Worm (Caenorhabditis elegans) whole organism, L2 larva: ENCODE measurements around the gene cyn-11.

Experiments
- C34F6.9 ChIP-seq: fragments of 150-350 bp; optimal IDR thresholded peaks from 2 replicates; lab custom pipeline; 2014; ENCODE audit warnings: missing biosample characterization, missing genetic modification characterization
- F13H6.1 ChIP-seq: sonication (generic microtip); optimal IDR thresholded peaks from 2 replicates; lab custom pipeline; 2016; ENCODE audit warnings: missing genetic modification characterization, missing compliant biosample characterization
- R02D3.7 ChIP-seq: fragments of 150-350 bp; optimal IDR thresholded peaks from 2 replicates; lab custom pipeline; 2014; ENCODE audit warnings: missing biosample characterization, missing genetic modification characterization
- Y55F3AM.14 ChIP-seq: fragments of 200-800 bp; sonication (Bioruptor generic); optimal IDR thresholded peaks from 2 replicates; lab custom pipeline; 2018; ENCODE audit warnings: mild to moderate bottlenecking, missing genetic modification characterization, missing compliant biosample characterization
- ZK546.5 ChIP-seq: sonication (generic microtip); optimal IDR thresholded peaks from 2 replicates; lab custom pipeline; 2017; ENCODE audit warnings: missing biosample characterization, missing genetic modification characterization
- aly-2 ChIP-seq: fragments of 150-350 bp; optimal IDR thresholded peaks from 2 replicates; lab custom pipeline; 2014; ENCODE audit warnings: missing biosample characterization, missing genetic modification characterization
- ama-1 ChIP-seq: fragments of 150-350 bp; optimal IDR thresholded peaks from 2 replicates; lab custom pipeline; 2018; ENCODE audit warnings: inconsistent platforms
- blmp-1 ChIP-seq: sonication (generic microtip); optimal IDR thresholded peaks from 2 replicates; lab custom pipeline; 2017; ENCODE audit warnings: missing genetic modification characterization, mild to moderate bottlenecking, missing compliant biosample characterization, antibody characterized with exemption, moderate library complexity; ENCODE audit not compliant: insufficient read depth
- ceh-16 ChIP-seq: fragments of 150-350 bp; optimal IDR thresholded peaks from 2 replicates; lab custom pipeline; 2014; ENCODE audit warnings: missing biosample characterization, missing genetic modification characterization
- ceh-82 ChIP-seq: fragments of 150-350 bp; optimal IDR thresholded peaks from 2 replicates; lab custom pipeline; 2014; ENCODE audit warnings: missing biosample characterization, missing genetic modification characterization
- crh-2 ChIP-seq: sonication (generic microtip); optimal IDR thresholded peaks from 2 replicates; lab custom pipeline; 2017; ENCODE audit warnings: missing biosample characterization, missing genetic modification characterization
- dmd-4 ChIP-seq: sonication (generic microtip); optimal IDR thresholded peaks from 2 replicates; lab custom pipeline; 2017; ENCODE audit warnings: missing biosample characterization, missing genetic modification characterization
- egl-27 ChIP-seq: sonication (generic microtip); optimal IDR thresholded peaks from 3 replicates; lab custom pipeline; 2017; ENCODE audit warnings: missing biosample characterization, missing genetic modification reagents, missing genetic modification characterization
- elt-1 ChIP-seq: fragments of 150-350 bp; optimal IDR thresholded peaks from 2 replicates; lab custom pipeline; 2014; ENCODE audit warnings: missing biosample characterization, missing genetic modification characterization
- elt-3 ChIP-seq: sonication (generic microtip); optimal IDR thresholded peaks from 2 replicates; lab custom pipeline; 2017; ENCODE audit warnings: missing biosample characterization, missing genetic modification characterization
- fos-1 ChIP-seq: fragments of 150-350 bp; optimal IDR thresholded peaks from 2 replicates; lab custom pipeline; 2014; ENCODE audit warnings: missing biosample characterization, missing genetic modification characterization
- gmeb-1 ChIP-seq: fragments of 150-350 bp; optimal IDR thresholded peaks from 2 replicates; lab custom pipeline; 2014; ENCODE audit warnings: missing biosample characterization, missing genetic modification characterization
- lin-11 ChIP-seq: fragments of 150-350 bp; sonication (generic microtip); optimal IDR thresholded peaks from 2 replicates; lab custom pipeline; 2014; ENCODE audit warnings: missing biosample characterization, missing genetic modification characterization, inconsistent platforms, mixed read lengths
- lin-13 ChIP-seq: fragments of 150-350 bp; optimal IDR thresholded peaks from 2 replicates; lab custom pipeline; 2014; ENCODE audit warnings: missing biosample characterization, missing genetic modification reagents, missing genetic modification characterization
- lin-39 ChIP-seq: fragments of 150-350 bp; optimal IDR thresholded peaks from 2 replicates; lab custom pipeline; 2014; ENCODE audit warnings: missing biosample characterization, missing genetic modification reagents, missing genetic modification characterization
- lsy-2 ChIP-seq, 2 experiments: fragments of 150-350 bp in 1 of 2; sonication (generic microtip) in 1 of 2; optimal IDR thresholded peaks; 2 replicates each; lab custom pipeline; 2014 to 2017; ENCODE audit warnings: missing biosample characterization in 2 of 2, missing genetic modification characterization in 2 of 2
- mab-5 ChIP-seq: fragments of 150-350 bp; optimal IDR thresholded peaks from 2 replicates; lab custom pipeline; 2014; ENCODE audit warnings: missing biosample characterization, missing genetic modification characterization
- mbf-1 ChIP-seq: sonication (generic microtip); optimal IDR thresholded peaks from 2 replicates; lab custom pipeline; 2017; ENCODE audit warnings: missing biosample characterization, missing genetic modification characterization
- mdl-1 ChIP-seq, 2 experiments: fragments of 150-350 bp in 1 of 2; sonication (generic microtip) in 1 of 2; optimal IDR thresholded peaks; 2 replicates each; lab custom pipeline; 2017; ENCODE audit warnings: missing biosample characterization in 2 of 2, missing genetic modification characterization in 2 of 2
- nhr-10 ChIP-seq: sonication (generic microtip); optimal IDR thresholded peaks from 2 replicates; lab custom pipeline; 2017; ENCODE audit warnings: missing biosample characterization, missing genetic modification characterization
- nhr-11 ChIP-seq: fragments of 150-350 bp; optimal IDR thresholded peaks from 2 replicates; lab custom pipeline; 2014; ENCODE audit warnings: missing biosample characterization, missing genetic modification characterization
- nhr-12 ChIP-seq: fragments of 150-350 bp; optimal IDR thresholded peaks from 2 replicates; lab custom pipeline; 2014; ENCODE audit warnings: missing biosample characterization, missing genetic modification characterization
- nhr-129 ChIP-seq: fragments of 150-350 bp; optimal IDR thresholded peaks from 2 replicates; lab custom pipeline; 2014; ENCODE audit warnings: missing biosample characterization, missing genetic modification characterization
- nhr-21 ChIP-seq: fragments of 150-350 bp; optimal IDR thresholded peaks from 2 replicates; lab custom pipeline; 2014; ENCODE audit warnings: missing biosample characterization, missing genetic modification characterization
- nhr-23 ChIP-seq: fragments of 150-350 bp; optimal IDR thresholded peaks from 2 replicates; lab custom pipeline; 2014; ENCODE audit warnings: missing biosample characterization, missing genetic modification reagents, missing genetic modification characterization
- nhr-237 ChIP-seq: fragments of 150-350 bp; optimal IDR thresholded peaks from 2 replicates; lab custom pipeline; 2014; ENCODE audit warnings: missing biosample characterization, missing genetic modification characterization
- nhr-6 ChIP-seq: fragments of 150-350 bp; optimal IDR thresholded peaks from 2 replicates; lab custom pipeline; 2014; ENCODE audit warnings: missing biosample characterization, missing genetic modification characterization
- nhr-77 ChIP-seq: fragments of 150-350 bp; optimal IDR thresholded peaks from 2 replicates; lab custom pipeline; 2014; ENCODE audit warnings: missing biosample characterization, missing genetic modification characterization
- peb-1 ChIP-seq: fragments of 150-350 bp; optimal IDR thresholded peaks from 2 replicates; lab custom pipeline; 2014; ENCODE audit warnings: missing biosample characterization, missing genetic modification characterization
- sem-4 ChIP-seq: fragments of 150-350 bp; optimal IDR thresholded peaks from 2 replicates; lab custom pipeline; 2014; ENCODE audit warnings: missing biosample characterization, missing genetic modification reagents, missing genetic modification characterization
- skn-1 ChIP-seq: sonication (generic microtip); optimal IDR thresholded peaks from 2 replicates; lab custom pipeline; 2017; ENCODE audit warnings: missing biosample characterization, missing genetic modification characterization
- sma-3 ChIP-seq: sonication (generic microtip); optimal IDR thresholded peaks from 2 replicates; lab custom pipeline; 2016; ENCODE audit warnings: missing genetic modification reagents, missing genetic modification characterization, missing compliant biosample characterization
- sma-9 ChIP-seq, 2 experiments: fragments of 150-350 bp in 1 of 2; sonication (generic microtip) in 1 of 2; optimal IDR thresholded peaks; 2 replicates each; lab custom pipeline; 2014 to 2016; ENCODE audit warnings: missing genetic modification characterization in 2 of 2, mild to moderate bottlenecking in 1 of 2, missing biosample characterization in 1 of 2, missing compliant biosample characterization in 1 of 2, missing genetic modification reagents in 1 of 2, moderate library complexity in 1 of 2
- snpc-4 ChIP-seq: fragments of 150-350 bp; optimal IDR thresholded peaks from 2 replicates; lab custom pipeline; 2014; ENCODE audit warnings: missing biosample characterization, missing genetic modification characterization
- unc-39 ChIP-seq: fragments of 150-350 bp; optimal IDR thresholded peaks from 2 replicates; lab custom pipeline; 2014; ENCODE audit warnings: missing biosample characterization, missing genetic modification characterization
- unc-55 ChIP-seq: fragments of 150-350 bp; sonication (generic microtip); optimal IDR thresholded peaks from 3 replicates; lab custom pipeline; 2014; ENCODE audit warnings: missing biosample characterization, missing genetic modification reagents, missing genetic modification characterization
- unc-62 ChIP-seq: fragments of 150-350 bp; optimal IDR thresholded peaks from 2 replicates; lab custom pipeline; 2014; ENCODE audit warnings: missing biosample characterization, missing genetic modification reagents, missing genetic modification characterization
- zag-1 ChIP-seq: fragments of 150-350 bp; optimal IDR thresholded peaks from 2 replicates; lab custom pipeline; 2014; ENCODE audit warnings: missing biosample characterization, missing genetic modification characterization
- ztf-1 ChIP-seq: fragments of 200-800 bp; sonication (Bioruptor generic); conservative IDR thresholded peaks from 2 replicates; pipeline ENCODE4 v1.3.6; 2022; ENCODE audit warnings: missing genetic modification characterization, missing compliant biosample characterization
- ztf-11 ChIP-seq: sonication (generic microtip); optimal IDR thresholded peaks from 2 replicates; lab custom pipeline; 2017; ENCODE audit warnings: missing biosample characterization, missing genetic modification characterization
- ztf-4 ChIP-seq: fragments of 150-350 bp; optimal IDR thresholded peaks from 2 replicates; lab custom pipeline; 2014; ENCODE audit warnings: missing biosample characterization, missing genetic modification characterization

cyn-11 gene

DNA sequence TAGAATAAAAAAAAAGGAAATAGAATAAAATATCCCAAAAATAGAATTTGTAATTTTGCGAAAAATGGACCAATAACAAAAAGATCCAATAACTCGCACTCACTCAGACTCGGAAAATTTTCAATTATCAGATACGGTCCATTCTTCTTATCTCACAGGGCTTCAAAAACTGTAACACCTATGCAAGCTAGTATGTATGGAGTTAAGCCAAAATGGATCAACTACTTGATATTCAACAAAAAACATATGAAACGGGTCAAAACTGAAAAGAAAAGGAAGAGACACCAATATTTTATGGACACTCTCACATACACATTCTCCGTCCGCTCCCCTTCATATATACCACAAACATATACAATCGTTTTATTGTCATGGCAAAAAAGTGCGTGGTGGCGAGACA lies 30.5 kb downstream of the cyn-11 start, which contains the start of gene C34C6.9:
Gene C34C6.9, plus strand, starts transcription at position 301 of the 400 bp plus-strand sequence.
- TF ChIP-seq elt-1 (tag; lab: Kevin White, UChicago), result no peak
- TF ChIP-seq ZK546.5, result no peak
- no peak for TF ChIP-seq nhr-21
- no peak for TF ChIP-seq egl-27 (tag; lab: Kevin White, UChicago)
- TF ChIP-seq nhr-129, result no peak
- no peak for TF ChIP-seq ztf-11 (tag; lab: Kevin White, UChicago)
- no peak for TF ChIP-seq blmp-1 (tag; lab: Kevin White, UChicago)
- no peak for TF ChIP-seq aly-2 (tag; lab: Kevin White, UChicago)
- TF ChIP-seq lin-39 (tag; lab: Kevin White, UChicago), result no peak
- TF ChIP-seq peb-1 (tag; lab: Kevin White, UChicago), result no peak
- no peak for TF ChIP-seq F13H6.1
- no peak for TF ChIP-seq C34F6.9 (tag; lab: Kevin White, UChicago)
- no peak for TF ChIP-seq snpc-4 (tag; lab: Kevin White, UChicago)
- TF ChIP-seq lin-11, result no peak
- no peak for TF ChIP-seq ceh-16 (tag; lab: Kevin White, UChicago)
- no peak for TF ChIP-seq unc-62 (GFP tag; lab: Kevin White, UChicago)
- TF ChIP-seq lsy-2 (tag; optimal IDR thresholded peaks at IDR 0.05; lab: Kevin White, UChicago), result no peak
- TF ChIP-seq nhr-10 (tag; lab: Kevin White, UChicago), result no peak
- no peak for TF ChIP-seq sem-4 (tag; lab: Kevin White, UChicago)

DNA sequence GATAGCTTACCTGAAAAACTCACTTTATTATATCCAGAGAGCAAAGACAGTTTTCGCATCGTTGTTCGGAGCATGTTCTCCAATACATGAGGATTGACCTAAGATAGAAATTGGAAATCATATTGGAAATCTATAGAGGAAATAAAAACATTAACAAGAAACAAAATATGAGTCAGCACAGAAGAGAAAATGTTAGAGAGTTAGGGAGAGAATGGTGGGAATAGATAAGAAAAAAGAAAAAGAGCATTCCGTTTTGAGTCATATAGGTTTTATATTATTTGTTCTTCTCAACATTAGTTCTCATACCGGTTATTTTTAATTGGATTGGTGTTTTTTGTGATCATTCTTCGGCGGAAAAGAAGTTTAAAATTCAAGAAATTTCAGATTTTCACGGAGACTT lies 31.3 kb downstream of the cyn-11 start, which contains the start of gene hgap-2:
Gene hgap-2, minus strand, starts transcription at position 101 of the 400 bp plus-strand sequence.
- no peak for TF ChIP-seq blmp-1 (tag; lab: Kevin White, UChicago)
- TF ChIP-seq sma-3 (GFP tag; lab: Kevin White, UChicago), result no peak
- peak; percentile 53 for TF ChIP-seq fos-1 (tag; lab: Kevin White, UChicago)
- TF ChIP-seq R02D3.7 (tag; lab: Kevin White, UChicago), result no peak
- TF ChIP-seq, all 48 proteins: peak for 1

DNA sequence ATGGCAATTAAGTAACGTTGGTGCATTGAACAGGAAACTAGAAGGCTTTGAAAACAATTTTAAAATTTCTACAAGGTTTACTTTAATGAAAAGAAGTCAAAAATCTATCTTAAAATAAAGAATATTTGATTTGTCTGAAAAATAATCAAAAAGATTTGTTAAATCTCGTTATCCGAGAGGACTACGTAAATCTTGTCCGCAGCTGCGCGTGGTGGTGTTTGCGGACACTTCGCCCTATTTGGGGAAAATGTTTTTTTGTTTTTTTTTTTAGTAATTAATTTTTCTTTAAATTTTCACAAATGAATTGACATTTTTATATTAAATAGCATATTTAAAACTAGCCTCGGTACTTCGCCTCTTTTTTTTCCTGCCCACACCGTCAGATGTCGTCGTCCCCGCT lies 32.1 kb downstream of the cyn-11 start:
- TF ChIP-seq nhr-23 (tag; lab: Kevin White, UChicago), result no peak
- no peak for TF ChIP-seq mdl-1 (tag; optimal IDR thresholded peaks at IDR 0.05; lab: Kevin White, UChicago)
- peak; percentile 38 to 79 for TF ChIP-seq lsy-2 (tag; optimal IDR thresholded peaks at IDR 0.05; lab: Kevin White, UChicago)
- TF ChIP-seq ceh-82 (tag; lab: Kevin White, UChicago), result no peak
- TF ChIP-seq nhr-12 (tag; lab: Kevin White, UChicago), result no peak
- TF ChIP-seq skn-1 (tag; lab: Kevin White, UChicago), result no peak
- TF ChIP-seq mbf-1 (tag; lab: Kevin White, UChicago), result no peak
- TF ChIP-seq elt-1 (tag; lab: Kevin White, UChicago), result no peak
- TF ChIP-seq ztf-11 (tag; lab: Kevin White, UChicago), result no peak
- TF ChIP-seq sma-9 (GFP tag; optimal IDR thresholded peaks at IDR 0.05; lab: Kevin White, UChicago), result peak; percentile 49
- TF ChIP-seq sma-9 (tag; optimal IDR thresholded peaks at IDR 0.05; lab: Kevin White, UChicago), result no peak
- TF ChIP-seq gmeb-1 (tag; lab: Kevin White, UChicago), result no peak
- peak; percentile 72 for TF ChIP-seq lin-13
- no peak for TF ChIP-seq zag-1 (tag; lab: Kevin White, UChicago)
- TF ChIP-seq aly-2 (tag; lab: Kevin White, UChicago), result no peak
- TF ChIP-seq ztf-1 (GFP tag; lab: Robert Waterston, UW), result no peak
- no peak for TF ChIP-seq F13H6.1
- no peak for TF ChIP-seq nhr-237 (tag; lab: Kevin White, UChicago)
- no peak for TF ChIP-seq ceh-16 (tag; lab: Kevin White, UChicago)
- TF ChIP-seq sma-3 (GFP tag; lab: Kevin White, UChicago), result no peak
- TF ChIP-seq nhr-10 (tag; lab: Kevin White, UChicago), result no peak
- no peak for TF ChIP-seq nhr-77 (tag; lab: Kevin White, UChicago)
- no peak for TF ChIP-seq nhr-21
- TF ChIP-seq lin-11, result no peak
- TF ChIP-seq snpc-4 (tag; lab: Kevin White, UChicago), result no peak
- TF ChIP-seq fos-1 (tag; lab: Kevin White, UChicago), result peak; percentile 14
- TF ChIP-seq elt-3 (tag; lab: Kevin White, UChicago), result no peak
- no peak for TF ChIP-seq egl-27 (tag; lab: Kevin White, UChicago)
- no peak for TF ChIP-seq nhr-129
- TF ChIP-seq peb-1 (tag; lab: Kevin White, UChicago), result no peak
- TF ChIP-seq mab-5, result no peak
- no peak for TF ChIP-seq ZK546.5
- no peak for TF ChIP-seq unc-62 (GFP tag; lab: Kevin White, UChicago)
- TF ChIP-seq dmd-4, result no peak
- TF ChIP-seq ama-1 (lab: Kevin White, UChicago), result no peak
- TF ChIP-seq ztf-4 (tag; lab: Kevin White, UChicago), result no peak
- TF ChIP-seq R02D3.7 (tag; lab: Kevin White, UChicago), result no peak
- peak; percentile 59 for TF ChIP-seq crh-2 (tag; lab: Kevin White, UChicago)
- no peak for TF ChIP-seq blmp-1 (tag; lab: Kevin White, UChicago)
- no peak for TF ChIP-seq nhr-6 (tag; lab: Kevin White, UChicago)
- no peak for TF ChIP-seq Y55F3AM.14 (GFP tag; lab: Kevin White, UChicago)
- no peak for TF ChIP-seq unc-39 (tag; lab: Kevin White, UChicago)
- TF ChIP-seq sem-4 (tag; lab: Kevin White, UChicago), result no peak
- peak; percentile 84 for TF ChIP-seq C34F6.9 (tag; lab: Kevin White, UChicago)
- TF ChIP-seq nhr-11, result no peak
- TF ChIP-seq unc-55 (GFP tag; lab: Kevin White, UChicago), result peak; percentile 71
